Worm (Caenorhabditis elegans) whole organism, late embryonic: ENCODE results near the gene C13A10.1.

ENCODE experiments used
- F13H6.1 ChIP-seq: sonication (generic microtip); optimal IDR thresholded peaks from 2 replicates; lab custom pipeline; 2016; ENCODE audit warnings: missing genetic modification characterization, missing compliant biosample characterization
- ceh-14 ChIP-seq: sonication (generic microtip); optimal IDR thresholded peaks from 2 replicates; lab custom pipeline; 2016; ENCODE audit warnings: missing genotype, missing genetic modification characterization, missing compliant biosample characterization
- ceh-18 ChIP-seq: sonication (generic microtip); optimal IDR thresholded peaks from 2 replicates; lab custom pipeline; 2016; ENCODE audit warnings: missing genetic modification characterization, missing compliant biosample characterization
- che-1 ChIP-seq: sonication (generic microtip); optimal IDR thresholded peaks from 2 replicates; lab custom pipeline; 2016; ENCODE audit warnings: mild to moderate bottlenecking, missing genetic modification characterization, missing compliant biosample characterization
- dve-1 ChIP-seq: sonication (generic microtip); optimal IDR thresholded peaks from 2 replicates; lab custom pipeline; 2017; ENCODE audit warnings: antibody characterized with exemption, mild to moderate bottlenecking, missing genetic modification characterization, missing compliant biosample characterization
- elt-4 ChIP-seq: sonication (generic microtip); optimal IDR thresholded peaks from 2 replicates; lab custom pipeline; 2016; ENCODE audit warnings: missing genetic modification characterization, missing compliant biosample characterization
- ets-4 ChIP-seq: sonication (generic microtip); optimal IDR thresholded peaks from 2 replicates; lab custom pipeline; 2016; ENCODE audit warnings: missing genetic modification characterization, missing compliant biosample characterization
- gmeb-2 ChIP-seq: sonication (generic microtip); optimal IDR thresholded peaks from 2 replicates; lab custom pipeline; 2016; ENCODE audit warnings: missing genetic modification characterization, inconsistent platforms, missing compliant biosample characterization
- hlh-8 ChIP-seq: sonication (generic microtip); optimal IDR thresholded peaks from 2 replicates; lab custom pipeline; 2016; ENCODE audit warnings: missing genotype, missing genetic modification characterization, missing compliant biosample characterization
- nhr-232 ChIP-seq: sonication (generic microtip); optimal IDR thresholded peaks from 2 replicates; lab custom pipeline; 2016; ENCODE audit warnings: missing genetic modification characterization, missing compliant biosample characterization
- odd-2 ChIP-seq: sonication (generic microtip); optimal IDR thresholded peaks from 2 replicates; lab custom pipeline; 2017; ENCODE audit warnings: antibody characterized with exemption, mild to moderate bottlenecking, missing genetic modification characterization, missing compliant biosample characterization
- pax-1 ChIP-seq: fragments of 150-350 bp; optimal IDR thresholded peaks from 2 replicates; lab custom pipeline; 2014; ENCODE audit warnings: missing biosample characterization, missing genetic modification characterization
- pha-2 ChIP-seq: sonication (generic microtip); optimal IDR thresholded peaks from 2 replicates; lab custom pipeline; 2017; ENCODE audit warnings: mild to moderate bottlenecking, missing genetic modification characterization, missing compliant biosample characterization
- pha-4 ChIP-seq: fragments of 150-350 bp; optimal IDR thresholded peaks from 2 replicates; lab custom pipeline; 2018; ENCODE audit warnings: missing biosample characterization, missing genetic modification reagents, missing genetic modification characterization
- sox-2 ChIP-seq: fragments of 200-800 bp; sonication (Bioruptor generic); IDR thresholded peaks from 2 replicates; pipeline ENCODE4 v1.3.6; 2022; ENCODE audit warnings: missing genetic modification reagents, missing genetic modification characterization, missing compliant biosample characterization
- sox-4 ChIP-seq: sonication (generic microtip); optimal IDR thresholded peaks from 2 replicates; lab custom pipeline; 2017; ENCODE audit warnings: mild to moderate bottlenecking, missing genetic modification characterization, inconsistent platforms, missing compliant biosample characterization
- syd-9 ChIP-seq: sonication (generic microtip); optimal IDR thresholded peaks from 2 replicates; lab custom pipeline; 2016; ENCODE audit warnings: mild to moderate bottlenecking, missing genetic modification characterization, moderate library complexity, missing compliant biosample characterization
- ttx-3 ChIP-seq: sonication (generic microtip); optimal IDR thresholded peaks from 2 replicates; lab custom pipeline; 2016; ENCODE audit warnings: missing genetic modification reagents, missing genetic modification characterization, missing compliant biosample characterization

The C13A10.1 gene

DNA sequence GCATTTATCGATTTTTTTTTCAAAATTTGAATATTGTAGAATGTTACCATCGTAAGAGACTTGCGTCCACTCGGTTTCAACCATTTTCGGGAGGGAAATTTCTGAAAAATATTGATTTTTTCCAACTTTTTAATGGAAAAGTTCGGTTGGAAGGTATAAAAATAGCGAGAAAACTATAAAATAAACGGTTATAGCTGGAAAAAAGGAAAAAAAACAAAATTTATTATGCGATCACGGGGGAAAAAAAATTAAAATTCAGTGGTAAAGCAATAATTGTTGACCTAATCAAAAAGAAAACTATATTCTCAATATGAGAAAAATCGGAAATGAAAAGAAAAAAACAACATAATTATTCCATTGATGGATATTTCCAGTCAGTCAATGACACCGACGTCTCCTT lies 49.4 kb downstream of the C13A10.1 start, which contains the start of gene emc-2:
emc-2 (minus strand) TSS at position 101 of the 400 bp plus-strand sequence.
- no peak for TF ChIP-seq pha-2 (tag; lab: Kevin White, UChicago)
- no peak for TF ChIP-seq sox-4 (tag; lab: Kevin White, UChicago)
- TF ChIP-seq nhr-232 (tag; lab: Kevin White, UChicago), result no peak
- no peak for TF ChIP-seq ceh-14 (tag; lab: Kevin White, UChicago)
- TF ChIP-seq gmeb-2, result no peak
- no peak for TF ChIP-seq pax-1 (tag; lab: Kevin White, UChicago)
- no peak for TF ChIP-seq ceh-18 (tag; lab: Kevin White, UChicago)
- no peak for TF ChIP-seq ets-4 (tag; lab: Kevin White, UChicago)
- TF ChIP-seq dve-1, result no peak
- TF ChIP-seq pha-4 (tag; lab: Kevin White, UChicago), result no peak
- no peak for TF ChIP-seq F13H6.1 (tag; lab: Kevin White, UChicago)
- TF ChIP-seq syd-9, result no peak
- no peak for TF ChIP-seq elt-4 (tag; lab: Kevin White, UChicago)
- TF ChIP-seq hlh-8 (tag; lab: Kevin White, UChicago), result no peak
- no peak for TF ChIP-seq sox-2
- TF ChIP-seq odd-2 (tag; lab: Kevin White, UChicago), result no peak
- TF ChIP-seq, all 69 proteins: peak for 0

DNA sequence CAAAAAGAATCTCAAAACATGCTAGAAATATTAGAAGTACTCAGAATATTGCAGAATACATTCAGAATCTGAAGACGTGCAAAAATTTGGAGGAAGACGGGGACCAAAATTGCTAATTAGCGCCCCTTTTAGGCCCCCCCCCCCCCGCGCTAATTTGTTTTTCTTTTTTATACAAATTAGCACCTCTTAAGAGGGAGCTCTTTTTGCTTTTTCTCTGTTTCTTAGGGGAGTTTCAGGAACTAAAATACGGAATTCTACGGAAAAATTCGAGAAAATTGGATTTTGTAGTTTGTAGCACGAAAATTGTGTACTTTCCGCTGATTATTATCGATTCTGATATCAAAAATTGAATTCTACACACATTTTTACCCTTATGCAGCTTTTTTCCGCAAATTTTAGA lies 53.9 kb downstream of the C13A10.1 start, which contains the start of gene glb-31:
glb-31 (minus strand) TSS at position 101 of the 400 bp plus-strand sequence.
- TF ChIP-seq che-1 (tag; lab: Kevin White, UChicago) (no peak), pha-4 (tag; lab: Kevin White, UChicago) (no peak), ttx-3 (no peak)
- TF ChIP-seq, all 69 proteins: peak for 0
